Worm (Caenorhabditis elegans) whole organism, young adult: ENCODE results near the gene Y94H6A.3.

ENCODE experiments used
- B0336.3 ChIP-seq: fragments of 200-800 bp; sonication (Bioruptor generic); IDR thresholded peaks from 2 replicates; pipeline ENCODE4 v1.3.6; 2022; ENCODE audit warnings: missing genetic modification characterization, missing compliant biosample characterization
- C17E4.6 ChIP-seq: fragments of 200-800 bp; sonication (Bioruptor generic); IDR thresholded peaks from 2 replicates; pipeline ENCODE4 v1.3.6; 2022; ENCODE audit warnings: missing genetic modification reagents, missing genetic modification characterization, missing compliant biosample characterization
- D2030.7 ChIP-seq: fragments of 200-800 bp; sonication (Bioruptor generic); IDR thresholded peaks from 2 replicates; pipeline ENCODE4 v1.3.6; 2022; ENCODE audit warnings: missing genetic modification reagents, missing genetic modification characterization, missing compliant biosample characterization
- F22D6.2 ChIP-seq: sonication (generic microtip); optimal IDR thresholded peaks from 2 replicates; lab custom pipeline; 2016; ENCODE audit warnings: mild to moderate bottlenecking, missing genetic modification characterization, missing compliant biosample characterization
- F33H1.4 ChIP-seq: fragments of 200-800 bp; sonication (Bioruptor generic); IDR thresholded peaks from 2 replicates; pipeline ENCODE4 v1.3.6; 2022; ENCODE audit warnings: missing genetic modification reagents, missing genetic modification characterization, missing compliant biosample characterization
- F52B5.7 ChIP-seq: sonication (generic microtip); optimal IDR thresholded peaks from 2 replicates; lab custom pipeline; 2016; ENCODE audit warnings: mild to moderate bottlenecking, missing genetic modification characterization, missing compliant biosample characterization
- F55B11.4 ChIP-seq: sonication (generic microtip); optimal IDR thresholded peaks from 2 replicates; lab custom pipeline; 2016; ENCODE audit warnings: missing compliant biosample characterization, missing genetic modification characterization, borderline replicate concordance; ENCODE audit not compliant: insufficient read depth
- K12H6.12 ChIP-seq: fragments of 200-800 bp; sonication (Bioruptor generic); optimal IDR thresholded peaks from 2 replicates; lab custom pipeline; 2018; ENCODE audit warnings: mild to moderate bottlenecking, missing genetic modification characterization, missing compliant biosample characterization
- T07F8.4 ChIP-seq: sonication (generic microtip); optimal IDR thresholded peaks from 2 replicates; lab custom pipeline; 2016; ENCODE audit warnings: mild to moderate bottlenecking, missing genetic modification characterization, moderate library complexity, missing compliant biosample characterization
- T26A5.8 ChIP-seq: sonication (generic microtip); optimal IDR thresholded peaks from 2 replicates; lab custom pipeline; 2016; ENCODE audit warnings: missing genetic modification characterization, missing compliant biosample characterization
- Y95B8A.8 ChIP-seq: fragments of 200-800 bp; sonication (Bioruptor generic); IDR thresholded peaks from 2 replicates; pipeline ENCODE4 v1.3.6; 2022; ENCODE audit warnings: missing genetic modification reagents, missing genetic modification characterization, missing compliant biosample characterization
- attf-3 ChIP-seq: fragments of 200-800 bp; sonication (Bioruptor generic); conservative IDR thresholded peaks from 2 replicates; pipeline ENCODE4 v1.3.6; 2022; ENCODE audit warnings: missing genetic modification reagents, missing genetic modification characterization, missing compliant biosample characterization
- attf-5 ChIP-seq: fragments of 200-800 bp; sonication (Bioruptor generic); optimal IDR thresholded peaks from 2 replicates; lab custom pipeline; 2018; ENCODE audit warnings: mild to moderate bottlenecking, missing genetic modification characterization, missing compliant biosample characterization
- bed-2 ChIP-seq: fragments of 200-800 bp; sonication (Bioruptor generic); IDR thresholded peaks from 2 replicates; pipeline ENCODE4 v1.3.6; 2022; ENCODE audit warnings: missing genetic modification reagents, missing genetic modification characterization, missing compliant biosample characterization
- ccch-3 ChIP-seq: fragments of 200-800 bp; sonication (Bioruptor generic); optimal IDR thresholded peaks from 2 replicates; lab custom pipeline; 2018; ENCODE audit warnings: mild to moderate bottlenecking, missing genetic modification characterization, missing compliant biosample characterization
- cebp-1 ChIP-seq, 2 experiments: fragments of 200-800 bp in 1 of 2; sonication (Bioruptor generic) in 1 of 2; sonication (generic microtip) in 1 of 2; IDR thresholded peaks in 1 of 2; optimal IDR thresholded peaks in 1 of 2; 2 replicates each; pipeline versions ENCODE4 v1.3.6 to Lab custom; 2017 to 2022; ENCODE audit warnings: missing compliant biosample characterization in 2 of 2, missing genetic modification characterization in 2 of 2, mild to moderate bottlenecking in 1 of 2, missing genetic modification reagents in 1 of 2, moderate library complexity in 1 of 2
- cebp-2 ChIP-seq: fragments of 200-800 bp; sonication (Bioruptor generic); IDR thresholded peaks from 2 replicates; pipeline ENCODE4 v1.3.6; 2022; ENCODE audit warnings: missing genetic modification characterization, missing compliant biosample characterization
- ceh-27 ChIP-seq: fragments of 200-800 bp; sonication (Bioruptor generic); optimal IDR thresholded peaks from 2 replicates; lab custom pipeline; 2018; ENCODE audit warnings: mild to moderate bottlenecking, missing genetic modification characterization, moderate library complexity, missing compliant biosample characterization
- ceh-40 ChIP-seq: fragments of 200-800 bp; sonication (Bioruptor generic); IDR thresholded peaks from 2 replicates; pipeline ENCODE4 v1.3.6; 2022; ENCODE audit warnings: missing genetic modification characterization, missing compliant biosample characterization
- ceh-79 ChIP-seq: sonication (generic microtip); optimal IDR thresholded peaks from 2 replicates; lab custom pipeline; 2017; ENCODE audit warnings: mild to moderate bottlenecking, missing genetic modification characterization, missing compliant biosample characterization
- die-1 ChIP-seq: sonication (generic microtip); optimal IDR thresholded peaks from 2 replicates; lab custom pipeline; 2016; ENCODE audit warnings: missing genotype, mild to moderate bottlenecking, missing genetic modification characterization, missing compliant biosample characterization
- dox-1 ChIP-seq: fragments of 200-800 bp; sonication (Bioruptor generic); IDR thresholded peaks from 2 replicates; pipeline ENCODE4 v1.3.6; 2022; ENCODE audit warnings: missing genetic modification reagents, missing genetic modification characterization, missing compliant biosample characterization
- dpl-1 ChIP-seq: fragments of 150-350 bp; optimal IDR thresholded peaks from 2 replicates; lab custom pipeline; 2014; ENCODE audit warnings: missing biosample characterization, missing genetic modification reagents, missing genetic modification characterization
- egl-18 ChIP-seq: fragments of 200-800 bp; sonication (Bioruptor generic); IDR thresholded peaks from 2 replicates; pipeline ENCODE4 v1.3.6; 2022; ENCODE audit warnings: missing genetic modification reagents, missing genetic modification characterization, missing compliant biosample characterization
- egrh-3 ChIP-seq: fragments of 200-800 bp; sonication (Bioruptor generic); IDR thresholded peaks from 2 replicates; pipeline ENCODE4 v1.3.6; 2022; ENCODE audit warnings: missing genetic modification reagents, missing genetic modification characterization, missing compliant biosample characterization
- gei-17 ChIP-seq: fragments of 200-800 bp; sonication (Bioruptor generic); optimal IDR thresholded peaks from 2 replicates; lab custom pipeline; 2018; ENCODE audit warnings: mild to moderate bottlenecking, missing genetic modification characterization, missing compliant biosample characterization
- let-526 ChIP-seq: fragments of 200-800 bp; sonication (Bioruptor generic); IDR thresholded peaks from 2 replicates; pipeline ENCODE4 v1.3.6; 2022; ENCODE audit warnings: missing genetic modification reagents, missing genetic modification characterization, missing compliant biosample characterization
- let-607 ChIP-seq, 2 experiments: fragments of 200-800 bp in 1 of 2; sonication (Bioruptor generic) in 1 of 2; sonication (generic microtip) in 1 of 2; optimal IDR thresholded peaks; 2 replicates each; lab custom pipeline; 2016 to 2018; ENCODE audit warnings: mild to moderate bottlenecking in 2 of 2, missing compliant biosample characterization in 2 of 2, missing genetic modification characterization in 2 of 2, moderate library complexity in 2 of 2, missing genotype in 1 of 2
- lin-35 ChIP-seq, 3 experiments: fragments of 150-350 bp in 2 of 3; sonication (generic microtip) in 1 of 3; optimal IDR thresholded peaks; 2 replicates each; lab custom pipeline; 2014 to 2018; ENCODE audit warnings: missing biosample characterization in 3 of 3, missing genetic modification characterization in 3 of 3, missing genetic modification reagents in 3 of 3
- lin-54 ChIP-seq: fragments of 200-800 bp; sonication (Bioruptor generic); optimal IDR thresholded peaks from 2 replicates; lab custom pipeline; 2018; ENCODE audit warnings: mild to moderate bottlenecking, missing genetic modification characterization, missing compliant biosample characterization
- lir-1 ChIP-seq: fragments of 200-800 bp; sonication (Bioruptor generic); conservative IDR thresholded peaks from 2 replicates; pipeline ENCODE4 v1.3.6; 2022; ENCODE audit warnings: missing genetic modification reagents, missing genetic modification characterization, missing compliant biosample characterization
- lsl-1 ChIP-seq: fragments of 200-800 bp; sonication (Bioruptor generic); optimal IDR thresholded peaks from 2 replicates; lab custom pipeline; 2018; ENCODE audit warnings: mild to moderate bottlenecking, missing genetic modification characterization, moderate library complexity, missing compliant biosample characterization
- madf-10 ChIP-seq: sonication (generic microtip); optimal IDR thresholded peaks from 2 replicates; lab custom pipeline; 2016; ENCODE audit warnings: mild to moderate bottlenecking, missing genetic modification characterization, missing compliant biosample characterization
- madf-3 ChIP-seq: fragments of 200-800 bp; sonication (Bioruptor generic); IDR thresholded peaks from 2 replicates; pipeline ENCODE4 v1.3.6; 2022; ENCODE audit warnings: missing genetic modification reagents, missing genetic modification characterization, missing compliant biosample characterization
- madf-6 ChIP-seq: fragments of 200-800 bp; sonication (Bioruptor generic); IDR thresholded peaks from 2 replicates; pipeline ENCODE4 v1.3.6; 2022; ENCODE audit warnings: missing genetic modification reagents, missing genetic modification characterization, missing compliant biosample characterization
- madf-8 ChIP-seq: fragments of 200-800 bp; sonication (Bioruptor generic); conservative IDR thresholded peaks from 2 replicates; pipeline ENCODE4 v1.3.6; 2022; ENCODE audit warnings: missing genetic modification reagents, missing genetic modification characterization, missing compliant biosample characterization
- nhr-27 ChIP-seq: fragments of 200-800 bp; sonication (Bioruptor generic); optimal IDR thresholded peaks from 2 replicates; lab custom pipeline; 2018; ENCODE audit warnings: mild to moderate bottlenecking, missing genetic modification characterization, moderate library complexity, missing compliant biosample characterization
- rpc-1 ChIP-seq, 2 experiments: fragments of 150-350 bp in 1 of 2; sonication (generic microtip) in 1 of 2; optimal IDR thresholded peaks; 2 replicates each; lab custom pipeline; 2014 to 2018; ENCODE audit warnings: missing biosample characterization in 1 of 2, missing genetic modification characterization in 1 of 2, missing genetic modification reagents in 1 of 2, missing genotype in 1 of 2
- sdz-38 ChIP-seq: sonication (generic microtip); optimal IDR thresholded peaks from 2 replicates; lab custom pipeline; 2016; ENCODE audit warnings: missing genotype, missing genetic modification characterization, missing compliant biosample characterization
- sea-2 ChIP-seq: fragments of 200-800 bp; sonication (Bioruptor generic); IDR thresholded peaks from 2 replicates; pipeline ENCODE4 v1.3.6; 2022; ENCODE audit warnings: missing genetic modification characterization, missing compliant biosample characterization
- snpc-3.4 ChIP-seq: sonication (generic microtip); optimal IDR thresholded peaks from 2 replicates; lab custom pipeline; 2017; ENCODE audit warnings: missing genetic modification characterization, mild to moderate bottlenecking, missing compliant biosample characterization, antibody characterized with exemption, moderate library complexity, missing genotype, missing genetic modification reagents
- sptf-2 ChIP-seq: fragments of 200-800 bp; sonication (Bioruptor generic); optimal IDR thresholded peaks from 2 replicates; lab custom pipeline; 2018; ENCODE audit warnings: mild to moderate bottlenecking, missing genetic modification characterization, missing compliant biosample characterization
- tbp1 ChIP-seq: fragments of 200-800 bp; sonication (Bioruptor generic); optimal IDR thresholded peaks from 2 replicates; lab custom pipeline; 2018; ENCODE audit warnings: mild to moderate bottlenecking, missing genetic modification characterization, missing compliant biosample characterization
- tbx-9 ChIP-seq: sonication (generic microtip); optimal IDR thresholded peaks from 2 replicates; lab custom pipeline; 2016; ENCODE audit warnings: borderline replicate concordance, missing genetic modification characterization, inconsistent platforms, missing compliant biosample characterization
- unc-62 ChIP-seq: fragments of 150-350 bp; optimal IDR thresholded peaks from 2 replicates; lab custom pipeline; 2014; ENCODE audit warnings: missing biosample characterization, missing genetic modification reagents, missing genetic modification characterization
- zim-3 ChIP-seq: sonication (generic microtip); optimal IDR thresholded peaks from 2 replicates; lab custom pipeline; 2017; ENCODE audit warnings: mild to moderate bottlenecking, missing genetic modification characterization, moderate library complexity, missing compliant biosample characterization
- ztf-28 ChIP-seq: fragments of 200-800 bp; sonication (Bioruptor generic); IDR thresholded peaks from 2 replicates; pipeline ENCODE4 v1.3.6; 2022; ENCODE audit warnings: missing genetic modification reagents, missing genetic modification characterization, missing compliant biosample characterization

The Y94H6A.3 gene

DNA sequence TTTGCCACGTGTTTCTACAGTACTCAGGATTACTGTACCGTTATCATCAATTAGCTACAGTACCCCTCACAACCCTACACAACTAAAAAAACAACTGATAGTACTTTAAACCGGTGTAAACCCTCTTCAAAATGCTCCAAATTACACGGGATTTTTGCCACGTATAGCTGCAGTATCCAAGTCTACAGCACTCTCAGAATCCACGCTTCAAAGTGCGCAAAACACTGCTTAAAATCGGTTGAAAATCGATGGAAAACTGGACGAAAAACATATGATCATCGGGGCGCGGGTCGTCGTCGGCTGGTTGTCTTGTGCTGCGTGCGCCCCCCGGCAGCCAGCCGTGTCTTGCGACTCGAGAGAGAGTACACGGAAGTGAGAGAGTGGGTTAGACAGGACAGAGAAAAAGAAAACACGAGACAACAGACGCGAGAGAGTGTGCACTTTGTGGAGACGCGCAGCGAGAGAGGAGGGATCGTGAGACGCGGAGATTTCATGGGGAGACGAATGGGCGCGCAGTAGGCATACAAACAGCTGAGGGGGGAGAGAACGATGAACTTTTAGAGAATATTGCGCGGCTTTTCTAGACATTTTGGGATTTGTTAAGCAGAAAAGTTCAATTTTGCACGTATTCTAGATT is 32.1 kb downstream of the Y94H6A.3 start (continued):
- no peak for TF ChIP-seq bed-2 (GFP tag; lab: Robert Waterston, UW)
- TF ChIP-seq ceh-40 = no peak
- TF ChIP-seq T26A5.8 (tag; lab: Kevin White, UChicago) = no peak
- no peak for TF ChIP-seq dpl-1
- TF ChIP-seq dox-1 = peak; percentile 82
- TF ChIP-seq lsl-1 (GFP tag; lab: Kevin White, UChicago) = no peak
- no peak for TF ChIP-seq cebp-2
- no peak for TF ChIP-seq nhr-27
- TF ChIP-seq T07F8.4 (tag; lab: Kevin White, UChicago) = peak; percentile 10
- no peak for TF ChIP-seq snpc-3.4 (tag; lab: Kevin White, UChicago)
- TF ChIP-seq cebp-1 (GFP tag; IDR thresholded peaks at IDR 0.05; lab: Robert Waterston, UW) = peak; percentile 54; the same call in 1 of the 2 replicates
- TF ChIP-seq cebp-1 (tag; optimal IDR thresholded peaks at IDR 0.05; lab: Kevin White, UChicago) = peak; percentile 87
- no peak for TF ChIP-seq F55B11.4 (tag; lab: Kevin White, UChicago)
- TF ChIP-seq lir-1 (GFP tag; lab: Robert Waterston, UW) = no peak
- no peak for TF ChIP-seq sea-2
- no peak for TF ChIP-seq ztf-28 (GFP tag; lab: Robert Waterston, UW)
- no peak for TF ChIP-seq tbx-9 (tag; lab: Kevin White, UChicago)
- peak; percentile 72; the same call in 1 of the 2 replicates for TF ChIP-seq let-526
- peak; percentile 85 for TF ChIP-seq K12H6.12 (tag; lab: Kevin White, UChicago)
- no peak for TF ChIP-seq madf-8 (GFP tag; lab: Robert Waterston, UW)
- peak in 1 of 3 experiments; percentile 30 for TF ChIP-seq lin-35 (GFP tag; optimal IDR thresholded peaks at IDR 0.05; lab: Kevin White, UChicago)
- no peak for TF ChIP-seq F22D6.2 (tag; lab: Kevin White, UChicago)
- no peak for TF ChIP-seq madf-3 (GFP tag; lab: Robert Waterston, UW)
- no peak for TF ChIP-seq rpc-1 (optimal IDR thresholded peaks at IDR 0.05; lab: Kevin White, UChicago)
- TF ChIP-seq rpc-1 (tag; optimal IDR thresholded peaks at IDR 0.05; lab: Kevin White, UChicago) = no peak
- 0 out of 2 replicates have a peak, but pooled peaks have one; percentile 24 for TF ChIP-seq attf-3
- peak; percentile 54 for TF ChIP-seq attf-5 (GFP tag; lab: Kevin White, UChicago)
- no peak for TF ChIP-seq C17E4.6 (GFP tag; lab: Robert Waterston, UW)
- TF ChIP-seq egl-18 (GFP tag; lab: Robert Waterston, UW) = no peak
- TF ChIP-seq lin-54 (GFP tag; lab: Kevin White, UChicago) = peak; percentile 57
- TF ChIP-seq D2030.7 (GFP tag; lab: Robert Waterston, UW) = no peak
- peak; percentile 82 for TF ChIP-seq ceh-27 (GFP tag; lab: Kevin White, UChicago)
- no peak for TF ChIP-seq unc-62 (GFP tag; lab: Kevin White, UChicago)
- TF ChIP-seq zim-3 (tag; lab: Kevin White, UChicago) = peak; percentile 7
- TF ChIP-seq F33H1.4 (GFP tag; lab: Robert Waterston, UW) = no peak
- TF ChIP-seq gei-17 = peak; percentile 33
- no peak for TF ChIP-seq ccch-3 (GFP tag; lab: Kevin White, UChicago)
- peak in 1 of 2 experiments; percentile 58 for TF ChIP-seq let-607 (tag; optimal IDR thresholded peaks at IDR 0.05; lab: Kevin White, UChicago)
- TF ChIP-seq B0336.3 (GFP tag; lab: Robert Waterston, UW) = peak; percentile 85
- TF ChIP-seq F52B5.7 = peak; percentile 23
- no peak for TF ChIP-seq sptf-2
- TF ChIP-seq madf-6 (GFP tag; lab: Robert Waterston, UW) = peak; percentile 41; the same call in 1 of the 2 replicates
- TF ChIP-seq tbp1 (GFP tag; lab: Kevin White, UChicago) = peak; percentile 48
- peak; percentile 65 for TF ChIP-seq madf-10 (tag; lab: Kevin White, UChicago)
- peak; percentile 66; the same call in 1 of the 2 replicates for TF ChIP-seq egrh-3 (GFP tag; lab: Robert Waterston, UW)
- TF ChIP-seq ceh-79 (tag; lab: Kevin White, UChicago) = no peak
- TF ChIP-seq die-1 (tag; lab: Kevin White, UChicago) = peak; percentile 5
- TF ChIP-seq sdz-38 (tag; lab: Kevin White, UChicago) = no peak
- 0 out of 2 replicates have a peak, but pooled peaks have one; percentile 59 for TF ChIP-seq Y95B8A.8 (GFP tag; lab: Robert Waterston, UW)
